Worm (Caenorhabditis elegans) whole organism, L4 larva: ENCODE results near the gene str-225.

Experiments used
- R02D3.7 ChIP-seq: fragments of 150-350 bp; sonication (generic microtip); optimal IDR thresholded peaks from 3 replicates; lab custom pipeline; 2014; ENCODE audit warnings: missing biosample characterization, missing genetic modification characterization
- Y48G9A.11 ChIP-seq: fragments of 200-800 bp; sonication (Bioruptor generic); IDR thresholded peaks from 2 replicates; pipeline ENCODE4 v1.3.6; 2022; ENCODE audit warnings: missing genetic modification reagents, missing genetic modification characterization, missing compliant biosample characterization
- daf-12 ChIP-seq: fragments of 150-350 bp; optimal IDR thresholded peaks from 2 replicates; lab custom pipeline; 2014; ENCODE audit warnings: missing biosample characterization, missing genetic modification reagents, missing genetic modification characterization
- lin-1 ChIP-seq: fragments of 200-800 bp; sonication (Bioruptor generic); IDR thresholded peaks from 2 replicates; pipeline ENCODE4 v1.3.6; 2022; ENCODE audit warnings: missing genetic modification reagents, missing genetic modification characterization, missing compliant biosample characterization
- lsy-2 ChIP-seq, 2 experiments: fragments of 150-350 bp in 1 of 2; sonication (generic microtip) in 1 of 2; optimal IDR thresholded peaks; 2 replicates each; lab custom pipeline; 2014 to 2017; ENCODE audit warnings: missing biosample characterization in 2 of 2, missing genetic modification characterization in 2 of 2
- zip-11 ChIP-seq: fragments of 200-800 bp; sonication (Bioruptor generic); IDR thresholded peaks from 2 replicates; pipeline ENCODE4 v1.3.6; 2022; ENCODE audit warnings: missing genetic modification characterization, missing compliant biosample characterization

DNA sequence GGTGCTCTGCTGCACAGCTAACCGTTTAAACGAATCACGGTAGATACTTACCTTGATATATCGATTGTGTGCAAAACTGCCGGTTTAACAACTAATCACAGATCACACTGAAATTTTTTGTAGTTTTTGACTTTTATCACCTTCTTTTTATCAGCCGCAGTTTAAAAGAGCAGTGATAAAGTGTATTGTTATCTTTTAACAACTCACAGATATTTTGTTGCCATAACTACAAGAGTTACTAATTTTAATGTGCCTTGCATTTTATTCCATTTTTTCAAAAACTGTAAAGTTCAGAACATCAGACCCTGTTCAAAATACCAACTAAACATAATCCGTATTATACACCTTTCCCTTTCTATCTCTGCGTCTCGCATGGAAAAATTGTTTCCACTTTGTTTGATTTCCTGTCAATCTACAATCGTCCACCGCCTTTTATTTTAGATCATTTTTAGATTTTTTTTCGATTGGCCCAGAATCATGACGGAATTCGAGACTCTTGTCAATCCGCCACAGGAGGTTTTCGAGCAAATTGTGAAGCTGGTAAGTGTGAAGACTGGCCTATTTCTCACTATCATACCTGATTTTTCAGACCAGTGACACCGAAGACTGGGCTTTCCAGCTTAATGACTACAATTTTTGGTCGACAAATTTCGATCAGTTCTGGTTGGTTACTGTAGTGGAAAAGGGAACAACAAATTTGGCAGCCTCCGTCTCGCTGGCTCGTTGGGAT lies 45.3 kb downstream of the str-225 start, which contains the start of gene T24A6.20:
- no peak for TF ChIP-seq daf-12 (tag; lab: Kevin White, UChicago)
- TF ChIP-seq R02D3.7 = no peak
- no peak for TF ChIP-seq lsy-2 (tag; optimal IDR thresholded peaks at IDR 0.05; lab: Kevin White, UChicago)
- no peak for TF ChIP-seq zip-11
- TF ChIP-seq Y48G9A.11 (GFP tag; lab: Robert Waterston, UW) = no peak
- TF ChIP-seq lin-1 (GFP tag; lab: Robert Waterston, UW) = no peak
